Fruit fly (Drosophila melanogaster): ENCODE data around the gene CG46434.

- TF ChIP-seq Dll (optimal IDR thresholded peaks at IDR 0.05), result no peak
- no peak for TF ChIP-seq CG8478 (optimal IDR thresholded peaks at IDR 0.05)
- TF ChIP-seq usp (GFP tag; optimal IDR thresholded peaks at IDR 0.05), result no peak
- no peak for TF ChIP-seq psq (optimal IDR thresholded peaks at IDR 0.05)
- no peak for TF ChIP-seq pan (optimal IDR thresholded peaks at IDR 0.05)
Measured at dm6 chr3L:19575650-19576049, 31.6 kb upstream of the CG46434 start.
